Worm (Caenorhabditis elegans) whole organism, mixed stage, embryonic: ENCODE data around the gene lips-12.
A peak's percentile ranks its signal among the peaks of the same experiment; 100 is the strongest.

Source experiments
- M03D4.4 ChIP-seq: sonication (generic microtip); optimal IDR thresholded peaks from 2 replicates; lab custom pipeline; 2017; ENCODE audit warnings: mild to moderate bottlenecking, missing genetic modification characterization, missing compliant biosample characterization
- bed-3 ChIP-seq: fragments of 200-800 bp; sonication (Bioruptor generic); optimal IDR thresholded peaks from 3 replicates; lab custom pipeline; 2018; ENCODE audit warnings: mild to moderate bottlenecking, missing genetic modification characterization, moderate library complexity, missing compliant biosample characterization
- blmp-1 ChIP-seq: fragments of 150-350 bp; optimal IDR thresholded peaks from 2 replicates; lab custom pipeline; 2014; ENCODE audit warnings: missing biosample characterization, missing genetic modification characterization
- ceh-43 ChIP-seq: fragments of 200-800 bp; sonication (Bioruptor generic); optimal IDR thresholded peaks from 2 replicates; lab custom pipeline; 2018; ENCODE audit warnings: mild to moderate bottlenecking, missing genetic modification characterization, moderate library complexity, missing compliant biosample characterization
- ceh-83 ChIP-seq: fragments of 200-800 bp; sonication (Bioruptor generic); optimal IDR thresholded peaks from 2 replicates; lab custom pipeline; 2018; ENCODE audit warnings: mild to moderate bottlenecking, missing genetic modification characterization, missing compliant biosample characterization
- ces-1 ChIP-seq: fragments of 150-350 bp; optimal IDR thresholded peaks from 2 replicates; lab custom pipeline; 2014; ENCODE audit warnings: missing biosample characterization, missing genetic modification reagents, missing genetic modification characterization
- cnd-1 ChIP-seq: fragments of 200-800 bp; sonication (Bioruptor generic); optimal IDR thresholded peaks from 2 replicates; lab custom pipeline; 2018; ENCODE audit warnings: mild to moderate bottlenecking, missing genetic modification characterization, missing compliant biosample characterization
- drap-1 ChIP-seq: fragments of 200-800 bp; sonication (Bioruptor generic); optimal IDR thresholded peaks from 3 replicates; lab custom pipeline; 2018; ENCODE audit warnings: mild to moderate bottlenecking, missing genetic modification characterization, missing compliant biosample characterization
- elt-1 ChIP-seq: sonication (generic microtip); optimal IDR thresholded peaks from 2 replicates; lab custom pipeline; 2017; ENCODE audit warnings: missing genetic modification characterization, mild to moderate bottlenecking, missing compliant biosample characterization, antibody characterized with exemption, moderate library complexity, borderline replicate concordance; ENCODE audit not compliant: insufficient read depth
- elt-3 ChIP-seq: fragments of 150-350 bp; optimal IDR thresholded peaks from 2 replicates; lab custom pipeline; 2014; ENCODE audit warnings: missing biosample characterization, missing genetic modification characterization
- flh-1 ChIP-seq: fragments of 200-800 bp; sonication (Bioruptor generic); optimal IDR thresholded peaks from 2 replicates; lab custom pipeline; 2018; ENCODE audit warnings: mild to moderate bottlenecking, missing genetic modification characterization, moderate library complexity, missing compliant biosample characterization
- ham-2 ChIP-seq: fragments of 200-800 bp; sonication (Bioruptor generic); optimal IDR thresholded peaks from 2 replicates; lab custom pipeline; 2018; ENCODE audit warnings: mild to moderate bottlenecking, missing genetic modification characterization, missing compliant biosample characterization
- lin-13 ChIP-seq: fragments of 150-350 bp; optimal IDR thresholded peaks from 2 replicates; lab custom pipeline; 2014; ENCODE audit warnings: missing biosample characterization, missing genetic modification characterization
- lin-32 ChIP-seq: fragments of 200-800 bp; sonication (Bioruptor generic); optimal IDR thresholded peaks from 2 replicates; lab custom pipeline; 2018; ENCODE audit warnings: mild to moderate bottlenecking, missing genetic modification characterization, missing compliant biosample characterization
- lsy-2 ChIP-seq: fragments of 150-350 bp; optimal IDR thresholded peaks from 2 replicates; lab custom pipeline; 2014; ENCODE audit warnings: missing biosample characterization, missing genetic modification characterization
- mep-1 ChIP-seq: fragments of 150-350 bp; optimal IDR thresholded peaks from 2 replicates; lab custom pipeline; 2017; ENCODE audit warnings: missing biosample characterization, missing genetic modification reagents, missing genetic modification characterization, inconsistent platforms
- mls-2 ChIP-seq: sonication (generic microtip); optimal IDR thresholded peaks from 2 replicates; lab custom pipeline; 2016; ENCODE audit warnings: mild to moderate bottlenecking, missing genetic modification characterization, moderate library complexity, missing compliant biosample characterization
- nhr-12 ChIP-seq: fragments of 150-350 bp; optimal IDR thresholded peaks from 2 replicates; lab custom pipeline; 2014; ENCODE audit warnings: missing biosample characterization, missing genetic modification characterization
- nhr-2 ChIP-seq: fragments of 150-350 bp; optimal IDR thresholded peaks from 2 replicates; lab custom pipeline; 2014; ENCODE audit warnings: missing biosample characterization, missing genetic modification characterization
- nhr-28 ChIP-seq: fragments of 150-350 bp; optimal IDR thresholded peaks from 2 replicates; lab custom pipeline; 2014; ENCODE audit warnings: missing biosample characterization, missing genetic modification characterization
- nhr-76 ChIP-seq: sonication (generic microtip); optimal IDR thresholded peaks from 2 replicates; lab custom pipeline; 2017; ENCODE audit warnings: missing biosample characterization, missing genetic modification characterization
- pha-4 ChIP-seq: fragments of 150-350 bp; optimal IDR thresholded peaks from 2 replicates; lab custom pipeline; 2018; ENCODE audit warnings: missing biosample characterization, missing genetic modification reagents, missing genetic modification characterization
- sem-2 ChIP-seq: fragments of 200-800 bp; sonication (Bioruptor generic); optimal IDR thresholded peaks from 2 replicates; lab custom pipeline; 2018; ENCODE audit warnings: mild to moderate bottlenecking, missing genetic modification characterization, missing compliant biosample characterization
- snpc-4 ChIP-seq: fragments of 150-350 bp; optimal IDR thresholded peaks from 2 replicates; lab custom pipeline; 2014; ENCODE audit warnings: missing biosample characterization, missing genetic modification characterization
- sptf-1 ChIP-seq: sonication (generic microtip); optimal IDR thresholded peaks from 2 replicates; lab custom pipeline; 2017; ENCODE audit warnings: mild to moderate bottlenecking, missing genetic modification characterization, moderate library complexity, missing compliant biosample characterization
- tbx-8 ChIP-seq: fragments of 200-800 bp; sonication (Bioruptor generic); optimal IDR thresholded peaks from 2 replicates; lab custom pipeline; 2018; ENCODE audit warnings: mild to moderate bottlenecking, missing genetic modification characterization, moderate library complexity, missing compliant biosample characterization
- unc-120 ChIP-seq: sonication (generic microtip); optimal IDR thresholded peaks from 2 replicates; lab custom pipeline; 2017; ENCODE audit warnings: missing genetic modification characterization, missing compliant biosample characterization; ENCODE audit not compliant: poor library complexity, severe bottlenecking
- unc-39 ChIP-seq: fragments of 150-350 bp; optimal IDR thresholded peaks from 2 replicates; lab custom pipeline; 2014; ENCODE audit warnings: missing biosample characterization, missing genetic modification characterization
- unc-62 ChIP-seq: fragments of 150-350 bp; optimal IDR thresholded peaks from 2 replicates; lab custom pipeline; 2014; ENCODE audit warnings: missing biosample characterization, missing genetic modification reagents, missing genetic modification characterization
- zip-8 ChIP-seq: fragments of 150-350 bp; optimal IDR thresholded peaks from 2 replicates; lab custom pipeline; 2014; ENCODE audit warnings: missing biosample characterization, missing genetic modification characterization
- ztf-11 ChIP-seq: fragments of 150-350 bp; optimal IDR thresholded peaks from 2 replicates; lab custom pipeline; 2014; ENCODE audit warnings: missing biosample characterization, missing genetic modification characterization

The lips-12 gene

DNA sequence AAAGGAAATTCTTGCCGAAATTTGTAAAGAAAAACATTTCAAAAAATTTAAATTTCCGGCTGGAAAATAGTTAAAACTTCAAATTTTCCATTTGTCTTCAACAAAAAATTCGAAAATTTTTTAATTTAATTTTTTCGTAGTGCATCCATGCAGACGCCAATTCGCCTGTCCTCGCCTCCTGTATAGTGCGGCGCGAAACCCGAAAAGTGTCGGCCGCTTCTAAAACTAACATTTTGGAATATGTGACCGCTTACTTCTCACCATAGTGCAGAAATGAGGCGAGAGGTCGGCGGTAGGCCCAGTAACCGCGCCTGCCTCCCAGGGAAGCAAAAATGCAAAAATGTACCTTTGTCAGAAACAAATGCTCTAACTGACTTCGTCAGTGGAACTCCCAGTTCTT lies 2.5 kb upstream of the lips-12 start:
- TF ChIP-seq pha-4 (tag; lab: Kevin White, UChicago) (no peak), mep-1 (tag; lab: Kevin White, UChicago) (no peak), lin-32 (GFP tag; lab: Kevin White, UChicago) (no peak), flh-1 (GFP tag; lab: Kevin White, UChicago) (no peak), lin-13 (tag; lab: Kevin White, UChicago) (no peak), ztf-11 (tag; lab: Kevin White, UChicago) (no peak), elt-3 (tag; lab: Kevin White, UChicago) (no peak), ceh-83 (GFP tag; lab: Kevin White, UChicago) (no peak), ceh-43 (no peak)

DNA sequence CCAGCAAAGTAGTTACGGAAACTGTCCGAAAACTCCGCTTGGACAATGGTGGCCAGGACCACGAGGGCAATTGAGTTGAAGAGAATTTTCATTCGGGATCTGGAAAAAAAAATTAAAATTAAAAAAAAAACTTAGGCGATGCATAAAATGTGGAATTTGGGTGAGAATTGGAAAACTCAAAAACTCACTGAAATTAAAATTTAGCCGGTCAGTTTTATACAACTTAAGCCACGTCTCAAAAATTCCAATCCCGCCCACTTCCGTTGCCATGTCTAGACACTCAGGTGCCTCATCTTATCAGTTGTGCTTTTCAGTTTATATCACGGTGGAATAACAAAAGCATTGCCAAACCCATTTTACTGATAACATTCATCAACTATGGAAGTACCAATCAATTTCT lies 3.1 kb downstream of the lips-12 start, which contains the start of gene lips-11:
Gene lips-11, minus strand, starts transcription at position 101 of the 400 bp plus-strand sequence.
- TF ChIP-seq ztf-11 (tag; lab: Kevin White, UChicago) (no peak), bed-3 (GFP tag; lab: Kevin White, UChicago) (no peak), drap-1 (GFP tag; lab: Kevin White, UChicago) (no peak), ceh-83 (GFP tag; lab: Kevin White, UChicago) (no peak), unc-120 (tag; lab: Kevin White, UChicago) (no peak), blmp-1 (tag; lab: Kevin White, UChicago) (no peak), zip-8 (tag; lab: Kevin White, UChicago) (no peak), elt-3 (tag; lab: Kevin White, UChicago) (no peak), lsy-2 (no peak), M03D4.4 (no peak), unc-39 (tag; lab: Kevin White, UChicago) (no peak), ces-1 (GFP tag; lab: Kevin White, UChicago) (no peak)

DNA sequence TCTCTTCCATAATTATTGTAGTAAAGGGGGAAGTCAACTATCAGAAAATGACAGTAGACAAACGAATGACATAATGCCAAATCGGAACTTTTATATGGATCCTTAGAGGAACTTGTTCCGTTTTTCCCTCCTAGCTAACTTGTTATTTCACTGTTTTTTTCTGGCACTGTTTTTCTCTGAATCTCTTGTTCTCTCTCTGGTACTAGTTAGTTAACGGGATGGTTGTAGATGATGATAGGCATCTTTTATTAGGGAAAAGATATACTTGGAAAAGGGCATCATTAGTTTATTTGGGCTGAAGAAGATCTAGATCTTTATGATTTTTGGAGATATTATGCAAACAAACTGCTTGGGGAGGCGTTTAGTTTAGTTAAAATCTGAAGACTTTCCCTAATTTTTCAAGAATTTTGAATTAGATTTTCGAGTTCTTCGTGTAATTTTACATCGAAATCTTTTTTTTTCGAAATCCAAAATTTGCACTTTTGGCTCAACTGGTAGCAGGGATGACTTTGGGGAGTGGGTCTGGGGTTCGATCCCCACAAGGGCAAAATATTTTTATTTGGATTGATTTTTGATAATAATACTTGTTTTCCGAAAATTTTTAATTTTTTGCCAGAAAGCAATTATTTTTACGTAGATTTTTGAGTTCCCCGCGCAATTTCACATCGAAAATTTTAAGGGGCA lies 7.0 kb downstream of the lips-12 start, which contains the start of gene col-40:
Gene col-40, minus strand, starts transcription at position 51 of the 684 bp plus-strand sequence.
- TF ChIP-seq elt-1 (tag; lab: Kevin White, UChicago) (peak; percentile 82), snpc-4 (no peak)

DNA sequence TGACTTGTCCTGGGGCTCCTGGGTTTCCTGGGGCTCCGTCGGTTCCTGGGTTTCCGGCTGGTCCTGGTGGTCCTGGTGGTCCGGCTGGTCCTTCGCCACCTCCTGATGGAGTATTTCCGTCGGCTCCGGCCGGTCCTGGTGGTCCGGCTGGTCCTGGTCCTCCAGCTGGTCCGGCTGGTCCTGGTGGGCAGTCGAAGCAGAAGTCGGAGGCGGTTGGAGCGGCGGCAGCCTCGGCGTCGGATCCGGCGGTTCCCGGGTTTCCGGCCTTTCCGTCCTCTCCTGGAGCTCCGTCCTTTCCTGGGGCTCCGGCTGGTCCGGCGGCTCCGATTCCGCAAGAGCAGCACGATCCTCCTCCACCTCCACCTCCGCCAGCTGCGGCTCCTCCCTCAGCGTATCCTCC lies 8.7 kb downstream of the lips-12 start:
- no peak for TF ChIP-seq nhr-12 (tag; lab: Kevin White, UChicago)
- TF ChIP-seq nhr-28 (tag; lab: Kevin White, UChicago), result no peak
- no peak for TF ChIP-seq lsy-2
- no peak for TF ChIP-seq unc-39 (tag; lab: Kevin White, UChicago)
- TF ChIP-seq M03D4.4, result no peak
- no peak for TF ChIP-seq nhr-2 (tag; lab: Kevin White, UChicago)
- no peak for TF ChIP-seq nhr-76 (tag; lab: Kevin White, UChicago)
- TF ChIP-seq unc-62 (GFP tag; lab: Kevin White, UChicago), result no peak
- TF ChIP-seq pha-4 (tag; lab: Kevin White, UChicago), result no peak
- no peak for TF ChIP-seq sptf-1 (tag; lab: Kevin White, UChicago)

DNA sequence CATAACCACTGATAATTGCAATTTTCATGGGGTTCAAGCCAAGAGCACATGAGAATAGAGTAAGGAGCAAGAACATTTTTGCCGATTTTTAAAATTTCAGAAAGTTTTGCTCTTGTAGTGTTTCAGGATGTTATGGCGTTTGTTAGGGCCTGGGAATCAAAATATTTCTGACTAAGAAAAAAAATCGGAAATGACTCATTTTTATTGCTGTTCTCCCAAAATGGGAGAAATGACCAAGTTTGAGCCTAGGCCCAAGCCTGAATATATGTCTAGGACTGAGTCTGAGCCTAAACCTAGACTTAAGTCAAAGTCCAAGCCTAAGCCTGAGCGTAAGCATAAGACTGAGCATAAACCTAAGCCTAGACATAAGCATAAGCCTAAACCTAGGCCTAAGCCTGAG lies 9.6 kb downstream of the lips-12 start, which contains the start of gene T13B5.9:
Gene T13B5.9, minus strand, starts transcription at position 101 of the 400 bp plus-strand sequence.
- TF ChIP-seq tbx-8 (GFP tag; lab: Kevin White, UChicago), result no peak

DNA sequence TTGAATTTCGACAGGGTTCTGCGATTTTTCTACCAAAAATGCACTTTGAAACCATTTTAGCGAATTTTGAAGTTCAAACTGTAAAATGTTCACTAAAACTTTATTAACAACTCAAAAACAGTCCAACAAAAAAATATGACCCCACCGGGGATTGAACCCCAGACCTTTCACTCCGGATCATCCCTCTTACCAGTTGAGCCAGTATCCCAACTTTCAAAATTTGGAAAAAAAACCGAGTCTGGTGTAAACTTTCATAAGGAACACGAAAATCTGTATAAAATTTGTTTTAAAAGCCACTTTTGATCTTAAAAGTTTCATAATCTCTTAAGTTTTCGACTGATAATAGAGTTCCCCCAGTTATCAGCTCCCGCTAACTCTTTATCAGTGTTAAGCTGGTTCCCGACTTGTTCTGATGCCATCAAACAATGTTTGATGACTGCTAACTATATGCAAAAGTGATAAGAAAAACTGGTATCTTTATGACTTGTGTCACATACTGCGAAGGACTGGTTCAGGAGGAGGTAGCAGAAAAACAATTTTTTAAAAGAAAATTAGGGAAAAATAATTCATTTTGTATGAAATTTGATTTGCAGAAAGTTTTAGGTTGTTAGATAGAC lies 10.4 kb downstream of the lips-12 start:
- TF ChIP-seq nhr-28 (tag; lab: Kevin White, UChicago) (no peak), ceh-43 (no peak), lin-13 (tag; lab: Kevin White, UChicago) (no peak), elt-1 (tag; lab: Kevin White, UChicago) (no peak), blmp-1 (tag; lab: Kevin White, UChicago) (no peak), flh-1 (GFP tag; lab: Kevin White, UChicago) (no peak), mls-2 (tag; lab: Kevin White, UChicago) (no peak), elt-3 (tag; lab: Kevin White, UChicago) (no peak), unc-39 (tag; lab: Kevin White, UChicago) (no peak), nhr-12 (tag; lab: Kevin White, UChicago) (no peak), cnd-1 (tag; lab: Kevin White, UChicago) (no peak), ham-2 (GFP tag; lab: Kevin White, UChicago) (no peak), M03D4.4 (no peak), ces-1 (GFP tag; lab: Kevin White, UChicago) (no peak), nhr-2 (tag; lab: Kevin White, UChicago) (no peak), unc-62 (GFP tag; lab: Kevin White, UChicago) (no peak), sem-2 (GFP tag; lab: Kevin White, UChicago) (no peak)
